Fruit fly (Drosophila melanogaster) whole organism, prepupa: ENCODE measurements around the gene CG7945.

Experiments
- Blimp-1 ChIP-seq: fragments of 200-800 bp; sonication (Bioruptor generic); optimal IDR thresholded peaks from 3 replicates; lab custom pipeline; 2017; ENCODE audit warnings: missing biosample characterization, missing genetic modification characterization, mild to moderate bottlenecking, moderate library complexity, missing genetic modification reagents
- CG11294 ChIP-seq: fragments of 200-800 bp; sonication (Bioruptor generic); IDR thresholded peaks from 2 replicates; pipeline ENCODE4 v1.3.6; 2022; ENCODE audit warnings: missing biosample characterization, missing genetic modification characterization
- CG11762 ChIP-seq: fragments of 200-800 bp; sonication (Bioruptor generic); optimal IDR thresholded peaks from 3 replicates; lab custom pipeline; 2016; ENCODE audit warnings: missing biosample characterization, missing genetic modification characterization; ENCODE audit not compliant: insufficient read depth
- CG11902 ChIP-seq: fragments of 200-800 bp; sonication (Bioruptor generic); optimal IDR thresholded peaks from 3 replicates; lab custom pipeline; 2016; ENCODE audit warnings: missing biosample characterization, missing genetic modification characterization
- CG15336 ChIP-seq: fragments of 200-800 bp; sonication (Bioruptor generic); IDR thresholded peaks from 2 replicates; pipeline ENCODE4 v1.3.6; 2022; ENCODE audit warnings: missing biosample characterization, missing genetic modification characterization
- CG1621 ChIP-seq: fragments of 200-800 bp; sonication (Bioruptor generic); optimal IDR thresholded peaks from 3 replicates; lab custom pipeline; 2018; ENCODE audit warnings: missing biosample characterization, mild to moderate bottlenecking, missing genetic modification characterization
- CG16779 ChIP-seq: fragments of 200-800 bp; sonication (Bioruptor generic); optimal IDR thresholded peaks from 3 replicates; lab custom pipeline; 2017; ENCODE audit warnings: missing biosample characterization, mild to moderate bottlenecking, missing genetic modification characterization
- CG3032 ChIP-seq: fragments of 200-800 bp; optimal IDR thresholded peaks from 2 replicates; lab custom pipeline; 2019; ENCODE audit warnings: missing biosample characterization, mild to moderate bottlenecking, missing genetic modification characterization, moderate library complexity
- CG32006 ChIP-seq: fragments of 200-800 bp; sonication (Bioruptor generic); optimal IDR thresholded peaks from 3 replicates; lab custom pipeline; 2017; ENCODE audit warnings: missing biosample characterization, mild to moderate bottlenecking, missing genetic modification characterization
- CG34406 ChIP-seq: fragments of 200-800 bp; sonication (Bioruptor generic); optimal IDR thresholded peaks from 3 replicates; lab custom pipeline; 2016; ENCODE audit warnings: missing biosample characterization, missing genetic modification characterization
- CG3919 ChIP-seq: fragments of 200-800 bp; sonication (Bioruptor generic); optimal IDR thresholded peaks from 3 replicates; lab custom pipeline; 2016; ENCODE audit warnings: missing biosample characterization, missing genetic modification characterization
- CG4318 ChIP-seq: fragments of 200-800 bp; sonication (Bioruptor generic); optimal IDR thresholded peaks from 3 replicates; lab custom pipeline; 2017; ENCODE audit warnings: missing biosample characterization, mild to moderate bottlenecking, missing genetic modification characterization
- CG6163 ChIP-seq: fragments of 200-800 bp; sonication (Bioruptor generic); IDR thresholded peaks from 3 replicates; pipeline ENCODE4 v1.3.6; 2022; ENCODE audit warnings: missing biosample characterization, missing genetic modification characterization
- CG6792 ChIP-seq: fragments of 200-800 bp; sonication (Bioruptor generic); optimal IDR thresholded peaks from 3 replicates; lab custom pipeline; 2016; ENCODE audit warnings: missing biosample characterization, missing genetic modification characterization
- CG6808 ChIP-seq: fragments of 200-800 bp; sonication (Bioruptor generic); optimal IDR thresholded peaks from 3 replicates; lab custom pipeline; 2017; ENCODE audit warnings: missing biosample characterization, missing genetic modification characterization, mild to moderate bottlenecking, moderate library complexity, missing genetic modification reagents
- CG6854 ChIP-seq: fragments of 200-800 bp; sonication (Bioruptor generic); optimal IDR thresholded peaks from 2 replicates; lab custom pipeline; 2017; ENCODE audit warnings: missing biosample characterization, mild to moderate bottlenecking, missing genetic modification characterization
- CG8119 ChIP-seq: fragments of 200-800 bp; sonication (Bioruptor generic); IDR thresholded peaks from 3 replicates; pipeline ENCODE4 v1.3.6; 2022; ENCODE audit warnings: missing biosample characterization, missing genetic modification characterization
- CG8632 ChIP-seq: fragments of 200-800 bp; sonication (Bioruptor generic); optimal IDR thresholded peaks from 3 replicates; lab custom pipeline; 2016; ENCODE audit warnings: missing biosample characterization, missing genetic modification characterization
- Eip75B ChIP-seq: fragments of 200-800 bp; sonication (Bioruptor generic); optimal IDR thresholded peaks from 3 replicates; lab custom pipeline; 2016; ENCODE audit warnings: missing biosample characterization, missing genetic modification characterization
- Eip78C ChIP-seq: fragments of 200-800 bp; sonication (Bioruptor generic); peaks from one replicate; lab custom pipeline; 2016; ENCODE audit warnings: missing biosample characterization, missing genetic modification characterization
- Eip93F ChIP-seq: fragments of 200-800 bp; sonication (Bioruptor generic); optimal IDR thresholded peaks from 2 replicates; lab custom pipeline; 2016; ENCODE audit warnings: missing biosample characterization, mild to moderate bottlenecking, missing genetic modification characterization
- Ets21C ChIP-seq: fragments of 200-800 bp; sonication (Bioruptor generic); optimal IDR thresholded peaks from 3 replicates; lab custom pipeline; 2016; ENCODE audit warnings: missing biosample characterization, missing genetic modification characterization
- Hr38 ChIP-seq: sonication (Bioruptor generic); optimal IDR thresholded peaks from 2 replicates; lab custom pipeline; 2016; ENCODE audit warnings: missing biosample characterization, missing genetic modification characterization
- Met ChIP-seq: fragments of 200-800 bp; sonication (Bioruptor generic); optimal IDR thresholded peaks from 3 replicates; lab custom pipeline; 2016; ENCODE audit warnings: missing biosample characterization, missing genetic modification characterization
- OdsH ChIP-seq: fragments of 200-800 bp; sonication (Bioruptor generic); optimal IDR thresholded peaks from 3 replicates; lab custom pipeline; 2016; ENCODE audit warnings: missing biosample characterization, missing genetic modification characterization
- Smox ChIP-seq: fragments of 200-800 bp; sonication (Bioruptor generic); optimal IDR thresholded peaks from 3 replicates; lab custom pipeline; 2016; ENCODE audit warnings: missing biosample characterization, missing genetic modification characterization
- Sox102F ChIP-seq: fragments of 200-800 bp; sonication (Bioruptor generic); optimal IDR thresholded peaks from 2 replicates; lab custom pipeline; 2016; ENCODE audit warnings: missing biosample characterization, mild to moderate bottlenecking, missing genetic modification characterization
- Sox14 ChIP-seq: fragments of 200-800 bp; sonication (Bioruptor generic); optimal IDR thresholded peaks from 3 replicates; lab custom pipeline; 2016; ENCODE audit warnings: missing biosample characterization, missing genetic modification characterization
- Sox15 ChIP-seq: fragments of 200-800 bp; sonication (Bioruptor generic); optimal IDR thresholded peaks from 3 replicates; lab custom pipeline; 2016; ENCODE audit warnings: missing biosample characterization, missing genetic modification characterization
- achi ChIP-seq: fragments of 200-800 bp; sonication (Bioruptor generic); optimal IDR thresholded peaks from 3 replicates; lab custom pipeline; 2016; ENCODE audit warnings: missing biosample characterization, missing genetic modification characterization
- acj6 ChIP-seq: fragments of 200-800 bp; sonication (Bioruptor generic); optimal IDR thresholded peaks from 3 replicates; lab custom pipeline; 2016; ENCODE audit warnings: missing biosample characterization, missing genetic modification characterization
- cyc ChIP-seq: fragments of 200-800 bp; sonication (Bioruptor generic); optimal IDR thresholded peaks from 3 replicates; lab custom pipeline; 2016; ENCODE audit warnings: missing biosample characterization, missing genetic modification characterization
- dac ChIP-seq: fragments of 200-800 bp; sonication (Bioruptor generic); optimal IDR thresholded peaks from 2 replicates; lab custom pipeline; 2017; ENCODE audit warnings: missing biosample characterization, mild to moderate bottlenecking, missing genetic modification characterization
- eg ChIP-seq: fragments of 200-800 bp; sonication (Bioruptor generic); IDR thresholded peaks from 3 replicates; pipeline ENCODE4 v1.3.6; 2022; ENCODE audit warnings: missing biosample characterization, missing genetic modification characterization
- esn ChIP-seq: fragments of 200-800 bp; sonication (Bioruptor generic); optimal IDR thresholded peaks from 2 replicates; lab custom pipeline; 2016; ENCODE audit warnings: missing biosample characterization, mild to moderate bottlenecking, missing genetic modification characterization, moderate library complexity
- fd59A ChIP-seq: fragments of 200-800 bp; sonication (Bioruptor generic); optimal IDR thresholded peaks from 2 replicates; lab custom pipeline; 2017; ENCODE audit warnings: missing biosample characterization, mild to moderate bottlenecking, missing genetic modification characterization, missing genetic modification reagents
- fd85E ChIP-seq: fragments of 200-800 bp; sonication (Bioruptor generic); optimal IDR thresholded peaks from 3 replicates; lab custom pipeline; 2016; ENCODE audit warnings: missing biosample characterization, missing genetic modification characterization
- lz ChIP-seq: fragments of 200-800 bp; sonication (Bioruptor generic); optimal IDR thresholded peaks from 3 replicates; lab custom pipeline; 2016; ENCODE audit warnings: missing biosample characterization, missing genetic modification characterization
- net ChIP-seq: fragments of 200-800 bp; sonication (Bioruptor generic); optimal IDR thresholded peaks from 3 replicates; lab custom pipeline; 2016; ENCODE audit warnings: missing biosample characterization, missing genetic modification characterization
- pdm3 ChIP-seq: fragments of 200-800 bp; sonication (Bioruptor generic); optimal IDR thresholded peaks from 3 replicates; lab custom pipeline; 2016; ENCODE audit warnings: missing biosample characterization, missing genetic modification characterization
- salr ChIP-seq, 2 experiments: fragments of 200-800 bp; sonication (Bioruptor generic); optimal IDR thresholded peaks; 3 replicates each; lab custom pipeline; 2016 to 2018; ENCODE audit warnings: missing biosample characterization in 2 of 2, missing genetic modification characterization in 2 of 2, mild to moderate bottlenecking in 1 of 2
- ss ChIP-seq, 2 experiments: fragments of 200-800 bp; sonication (Bioruptor generic); optimal IDR thresholded peaks; 2 replicates in 1 of 2; 3 replicates in 1 of 2; lab custom pipeline; 2017 to 2018; ENCODE audit warnings: mild to moderate bottlenecking in 2 of 2, missing biosample characterization in 2 of 2, missing genetic modification characterization in 2 of 2, moderate library complexity in 1 of 2
- topi ChIP-seq: fragments of 200-800 bp; sonication (Bioruptor generic); optimal IDR thresholded peaks from 3 replicates; lab custom pipeline; 2016; ENCODE audit warnings: missing biosample characterization, missing genetic modification characterization
- vri ChIP-seq: fragments of 200-800 bp; sonication (Bioruptor generic); optimal IDR thresholded peaks from 3 replicates; lab custom pipeline; 2016; ENCODE audit warnings: missing biosample characterization, mild to moderate bottlenecking, missing genetic modification characterization

Gene CG7945

DNA sequence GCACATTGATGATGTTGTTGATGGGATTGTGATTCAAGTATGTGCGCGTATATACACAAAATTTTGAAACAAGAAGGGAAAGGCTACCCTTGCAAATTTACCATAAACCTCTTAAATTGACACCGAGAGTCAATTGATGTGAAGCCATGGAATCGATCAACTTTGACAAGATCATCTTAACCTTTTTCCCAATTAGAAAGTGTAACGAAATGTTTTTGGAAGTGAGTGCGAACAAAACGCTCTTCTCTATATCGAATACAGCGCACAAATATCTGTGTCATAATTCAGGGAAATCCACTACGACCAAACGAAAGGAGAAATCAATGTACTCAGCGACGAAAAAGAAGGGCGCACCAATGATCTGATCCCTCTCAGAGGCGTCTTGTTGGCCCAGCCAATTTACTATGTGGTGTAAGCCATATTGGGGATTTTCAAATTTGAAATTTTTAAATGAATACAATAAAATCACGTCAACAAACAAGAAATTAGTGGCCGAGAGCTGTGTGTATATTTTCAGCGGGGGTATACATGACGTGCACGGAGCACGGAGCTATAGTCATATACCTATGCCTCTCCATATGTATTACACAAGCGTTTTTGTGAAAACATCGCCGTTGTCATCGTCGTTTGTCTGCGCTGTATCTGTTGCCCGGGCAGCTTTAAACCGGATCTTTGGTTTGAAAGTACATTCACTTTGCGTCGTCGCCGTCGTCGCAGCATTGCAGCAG is 9.6 kb upstream of the CG7945 start (continued):
- TF ChIP-seq CG3032 (tag; lab: Kevin White, UChicago) (peak; percentile 72), Sox102F (GFP tag; lab: Kevin White, UChicago) (peak; percentile 80), topi (GFP tag; lab: Kevin White, UChicago) (peak; percentile 84), CG3919 (GFP tag; lab: Kevin White, UChicago) (peak; percentile 68), cyc (peak; percentile 84), Eip75B (peak; percentile 82), CG4318 (GFP tag; lab: Kevin White, UChicago) (peak; percentile 20), Smox (GFP tag; lab: Kevin White, UChicago) (peak; percentile 78), Sox15 (GFP tag; lab: Kevin White, UChicago) (peak; percentile 40), CG6163 (GFP tag; lab: Robert Waterston, UW) (peak; percentile 58), OdsH (GFP tag; lab: Kevin White, UChicago) (peak; percentile 65), Eip93F (GFP tag; lab: Kevin White, UChicago) (no peak), CG11902 (GFP tag; lab: Kevin White, UChicago) (peak; percentile 35), CG11762 (peak; percentile 35), CG6792 (GFP tag; lab: Kevin White, UChicago) (peak; percentile 69), Eip78C (peak; percentile 94), esn (GFP tag; lab: Kevin White, UChicago) (peak; percentile 87), CG6854 (GFP tag; lab: Kevin White, UChicago) (peak; percentile 16), fd59A (peak; percentile 72), dac (GFP tag; lab: Kevin White, UChicago) (peak; percentile 61), achi (peak; percentile 71), Sox14 (GFP tag; lab: Kevin White, UChicago) (peak; percentile 88), CG34406 (peak; percentile 53), CG8632 (peak; percentile 31), Met (GFP tag; lab: Kevin White, UChicago) (peak; percentile 90)

DNA sequence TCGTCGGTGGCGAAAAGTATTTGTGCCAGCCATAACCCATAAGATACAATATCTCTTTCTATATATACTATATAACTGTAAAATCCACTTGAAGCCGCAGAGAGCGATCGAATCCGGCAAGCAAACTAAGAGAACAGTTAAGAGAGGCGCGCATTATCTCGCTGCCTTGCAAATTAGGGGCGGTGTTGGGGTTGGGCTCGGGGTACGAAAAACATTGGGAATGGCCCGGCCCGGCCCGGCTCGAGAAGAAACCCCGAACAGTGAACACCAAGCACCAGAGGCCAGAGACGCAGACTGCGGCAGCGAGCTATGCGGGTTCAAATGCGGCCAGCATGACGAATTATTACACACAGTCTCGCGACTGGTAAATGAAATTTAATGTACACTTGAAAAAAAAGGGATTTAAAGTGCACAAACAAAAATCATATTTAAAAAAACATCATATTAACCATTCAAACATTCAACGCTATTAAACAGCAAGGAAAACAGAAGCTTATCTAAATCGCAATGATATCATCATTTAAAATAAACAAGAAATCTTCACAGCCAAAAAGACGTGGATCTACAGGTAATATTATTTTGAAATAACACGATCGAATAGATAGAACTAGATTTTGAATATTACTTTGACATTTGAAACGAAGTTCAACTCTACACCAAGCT is 8.6 kb upstream of the CG7945 start:
- peak; percentile 65 for TF ChIP-seq cyc
- peak; percentile 68 for TF ChIP-seq CG6163 (GFP tag; lab: Robert Waterston, UW)
- TF ChIP-seq Eip75B = peak; percentile 38
- TF ChIP-seq eg = peak; percentile 72; the same call in 2 of the 3 replicates
- peak; percentile 41 for TF ChIP-seq pdm3 (GFP tag; lab: Kevin White, UChicago)
- peak; percentile 48; the same call in 2 of the 3 replicates for TF ChIP-seq CG8119 (GFP tag; lab: Robert Waterston, UW)
- peak in 1 of 2 experiments; percentile 57 for TF ChIP-seq salr (GFP tag; optimal IDR thresholded peaks at IDR 0.05; lab: Kevin White, UChicago)
- TF ChIP-seq CG6854 (GFP tag; lab: Kevin White, UChicago) = peak; percentile 56
- TF ChIP-seq Blimp-1 (GFP tag; lab: Kevin White, UChicago) = peak; percentile 2
- peak; percentile 43 for TF ChIP-seq CG3032 (tag; lab: Kevin White, UChicago)
- TF ChIP-seq Eip93F (GFP tag; lab: Kevin White, UChicago) = peak; percentile 34
- peak; percentile 27 for TF ChIP-seq Ets21C (GFP tag; lab: Kevin White, UChicago)
- TF ChIP-seq Sox102F (GFP tag; lab: Kevin White, UChicago) = no peak
- TF ChIP-seq fd59A = no peak
- no peak for TF ChIP-seq net (GFP tag; lab: Kevin White, UChicago)
- TF ChIP-seq fd85E = no peak
- peak; percentile 81 for TF ChIP-seq Eip78C
- TF ChIP-seq CG1621 = peak; percentile 53
- peak; percentile 66 for TF ChIP-seq CG3919 (GFP tag; lab: Kevin White, UChicago)
- TF ChIP-seq dac (GFP tag; lab: Kevin White, UChicago) = no peak
- peak; percentile 11 for TF ChIP-seq achi
- peak; percentile 44 for TF ChIP-seq CG11762
- TF ChIP-seq topi (GFP tag; lab: Kevin White, UChicago) = peak; percentile 63
- peak; percentile 52; the same call in 1 of the 2 replicates for TF ChIP-seq CG11294 (GFP tag; lab: Robert Waterston, UW)
- no peak for TF ChIP-seq Sox15 (GFP tag; lab: Kevin White, UChicago)
- no peak for TF ChIP-seq CG34406
- no peak for TF ChIP-seq CG6808 (GFP tag; lab: Kevin White, UChicago)
- peak; percentile 25 for TF ChIP-seq lz (GFP tag; lab: Kevin White, UChicago)
- TF ChIP-seq Smox (GFP tag; lab: Kevin White, UChicago) = peak; percentile 42
- TF ChIP-seq acj6 = peak; percentile 1
- TF ChIP-seq esn (GFP tag; lab: Kevin White, UChicago) = peak; percentile 47
- TF ChIP-seq CG16779 = no peak
- TF ChIP-seq Hr38 (GFP tag; lab: Kevin White, UChicago) = no peak
- TF ChIP-seq ss (GFP tag; optimal IDR thresholded peaks at IDR 0.05; lab: Kevin White, UChicago) = no peak
- TF ChIP-seq CG32006 (GFP tag; lab: Kevin White, UChicago) = peak; percentile 68
- peak; percentile 55 for TF ChIP-seq vri (GFP tag; lab: Kevin White, UChicago)
- no peak for TF ChIP-seq CG15336 (GFP tag; lab: Robert Waterston, UW)
- TF ChIP-seq Sox14 (GFP tag; lab: Kevin White, UChicago) = peak; percentile 21
